Worm (Caenorhabditis elegans) whole organism, mixed stage, embryonic: ENCODE data around the gene F43C11.2.

Experiments
- bed-3 ChIP-seq: fragments of 200-800 bp; sonication (Bioruptor generic); optimal IDR thresholded peaks from 3 replicates; lab custom pipeline; 2018; ENCODE audit warnings: mild to moderate bottlenecking, missing genetic modification characterization, moderate library complexity, missing compliant biosample characterization
- ceh-39 ChIP-seq: fragments of 150-350 bp; optimal IDR thresholded peaks from 2 replicates; lab custom pipeline; 2014; ENCODE audit warnings: missing biosample characterization, missing genetic modification characterization
- mab-5 ChIP-seq: fragments of 150-350 bp; optimal IDR thresholded peaks from 2 replicates; lab custom pipeline; 2014; ENCODE audit warnings: missing biosample characterization, missing genetic modification characterization
- mls-2 ChIP-seq: sonication (generic microtip); optimal IDR thresholded peaks from 2 replicates; lab custom pipeline; 2016; ENCODE audit warnings: mild to moderate bottlenecking, missing genetic modification characterization, moderate library complexity, missing compliant biosample characterization
- pha-4 ChIP-seq: fragments of 150-350 bp; optimal IDR thresholded peaks from 2 replicates; lab custom pipeline; 2018; ENCODE audit warnings: missing biosample characterization, missing genetic modification reagents, missing genetic modification characterization
- sem-2 ChIP-seq: fragments of 200-800 bp; sonication (Bioruptor generic); optimal IDR thresholded peaks from 2 replicates; lab custom pipeline; 2018; ENCODE audit warnings: mild to moderate bottlenecking, missing genetic modification characterization, missing compliant biosample characterization
- snpc-4 ChIP-seq: fragments of 150-350 bp; optimal IDR thresholded peaks from 2 replicates; lab custom pipeline; 2014; ENCODE audit warnings: missing biosample characterization, missing genetic modification characterization
- unc-62 ChIP-seq: fragments of 150-350 bp; optimal IDR thresholded peaks from 2 replicates; lab custom pipeline; 2014; ENCODE audit warnings: missing biosample characterization, missing genetic modification reagents, missing genetic modification characterization

DNA sequence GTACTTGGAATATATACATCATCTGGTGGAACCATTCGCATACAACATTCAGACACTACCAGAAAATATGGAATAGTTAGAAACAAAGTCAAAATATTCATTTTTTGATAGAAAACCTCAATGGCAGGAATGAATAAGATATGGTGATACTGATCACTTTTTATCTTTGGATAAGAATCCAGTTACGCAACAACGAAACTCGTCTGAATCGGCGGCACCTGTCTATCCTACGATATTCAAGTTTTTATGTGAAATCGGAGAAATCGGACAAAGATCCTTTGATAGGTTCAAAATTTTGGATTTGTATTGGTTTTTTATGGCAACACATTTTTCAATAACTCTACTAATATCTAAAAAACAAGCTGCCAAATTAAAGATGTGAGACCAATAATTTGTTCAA lies 44.3 kb downstream of the F43C11.2 start, which contains the start of gene F16G10.14:
- no peak for TF ChIP-seq bed-3 (GFP tag; lab: Kevin White, UChicago)
- no peak for TF ChIP-seq snpc-4 (tag; lab: Kevin White, UChicago)
- no peak for TF ChIP-seq unc-62 (GFP tag; lab: Kevin White, UChicago)
- TF ChIP-seq mab-5 = no peak
- no peak for TF ChIP-seq mls-2 (tag; lab: Kevin White, UChicago)
- no peak for TF ChIP-seq ceh-39 (tag; lab: Kevin White, UChicago)
- TF ChIP-seq sem-2 (GFP tag; lab: Kevin White, UChicago) = no peak
- no peak for TF ChIP-seq pha-4 (tag; lab: Kevin White, UChicago)
